Fruit fly (Drosophila melanogaster) whole organism, embryonic: ENCODE measurements around the gene ecd.

Source experiments
- CG10274 ChIP-seq: fragments of 200-800 bp; sonication (Bioruptor generic); optimal IDR thresholded peaks from 3 replicates; lab custom pipeline; 2017; ENCODE audit warnings: missing biosample characterization, mild to moderate bottlenecking, missing genetic modification characterization
- CG13287 ChIP-seq: fragments of 200-800 bp; sonication (Bioruptor generic); IDR thresholded peaks from 2 replicates; pipeline ENCODE4 v1.3.6; 2022; ENCODE audit warnings: missing biosample characterization, missing genetic modification characterization; ENCODE audit not compliant: partially characterized antibody
- CG14860 ChIP-seq: fragments of 200-800 bp; sonication (Bioruptor generic); IDR thresholded peaks from 3 replicates; pipeline ENCODE4 v1.3.6; 2022; ENCODE audit warnings: missing biosample characterization, missing genetic modification characterization; ENCODE audit not compliant: partially characterized antibody
- CG15514 ChIP-seq: fragments of 200-800 bp; sonication (Bioruptor generic); optimal IDR thresholded peaks from 3 replicates; lab custom pipeline; 2017; ENCODE audit warnings: missing biosample characterization, missing genetic modification characterization, mild to moderate bottlenecking, moderate library complexity, missing genetic modification reagents
- CG16813 ChIP-seq: fragments of 200-800 bp; sonication (Bioruptor generic); IDR thresholded peaks from 3 replicates; pipeline ENCODE4 v1.3.6; 2022; ENCODE audit warnings: missing biosample characterization, missing genetic modification characterization; ENCODE audit not compliant: partially characterized antibody
- CG2199 ChIP-seq: fragments of 200-800 bp; sonication (Bioruptor generic); IDR thresholded peaks from 3 replicates; pipeline ENCODE4 v1.3.6; 2022; ENCODE audit warnings: missing biosample characterization, missing genetic modification characterization
- CG32772 ChIP-seq: fragments of 200-800 bp; sonication (Bioruptor generic); IDR thresholded peaks from 2 replicates; pipeline ENCODE4 v1.3.6; 2022; ENCODE audit warnings: missing biosample characterization, missing genetic modification characterization
- CG33213 ChIP-seq: fragments of 200-800 bp; sonication (Bioruptor generic); optimal IDR thresholded peaks from 3 replicates; lab custom pipeline; 2016; ENCODE audit warnings: missing biosample characterization, missing genetic modification characterization
- CG4328 ChIP-seq: fragments of 200-800 bp; sonication (Bioruptor generic); optimal IDR thresholded peaks from 3 replicates; lab custom pipeline; 2017; ENCODE audit warnings: missing biosample characterization, missing genetic modification reagents, missing genetic modification characterization
- CG6791 ChIP-seq: fragments of 200-800 bp; sonication (Bioruptor generic); IDR thresholded peaks from 3 replicates; pipeline ENCODE4 v1.3.6; 2022; ENCODE audit warnings: missing biosample characterization, missing genetic modification characterization; ENCODE audit not compliant: partially characterized antibody
- CG7963 ChIP-seq: fragments of 200-800 bp; sonication (Bioruptor generic); IDR thresholded peaks from 3 replicates; pipeline ENCODE4 v1.3.6; 2022; ENCODE audit warnings: missing biosample characterization, missing genetic modification characterization; ENCODE audit not compliant: partially characterized antibody
- CG8290 ChIP-seq, 3 experiments: fragments of 200-800 bp; sonication (Bioruptor generic); optimal IDR thresholded peaks; 2 replicates each; lab custom pipeline; 2016 to 2019; ENCODE audit warnings: missing biosample characterization in 3 of 3, missing genetic modification characterization in 3 of 3, mild to moderate bottlenecking in 2 of 3, moderate library complexity in 1 of 3
- CG9797 ChIP-seq: fragments of 200-800 bp; sonication (Bioruptor generic); optimal IDR thresholded peaks from 3 replicates; lab custom pipeline; 2018; ENCODE audit warnings: missing biosample characterization, mild to moderate bottlenecking, missing genetic modification characterization
- CTCF ChIP-seq: fragments of 200-800 bp; sonication (Bioruptor generic); optimal IDR thresholded peaks from 2 replicates; lab custom pipeline; 2017; ENCODE audit warnings: missing biosample characterization, mild to moderate bottlenecking, missing genetic modification characterization, moderate library complexity
- CoRest ChIP-seq: fragments of 200-800 bp; sonication (Bioruptor generic); optimal IDR thresholded peaks from 3 replicates; lab custom pipeline; 2018; ENCODE audit warnings: missing biosample characterization, mild to moderate bottlenecking, missing genetic modification characterization, moderate library complexity
- Dip2 ChIP-seq: fragments of 200-800 bp; sonication (Bioruptor generic); IDR thresholded peaks from 2 replicates; pipeline ENCODE4 v1.3.6; 2022; ENCODE audit warnings: missing biosample characterization, missing genetic modification characterization
- Ets97D ChIP-seq: fragments of 200-800 bp; sonication (Bioruptor generic); optimal IDR thresholded peaks from 3 replicates; lab custom pipeline; 2016; ENCODE audit warnings: missing biosample characterization, missing genetic modification characterization
- Fer3 ChIP-seq: fragments of 200-800 bp; sonication (Bioruptor generic); optimal IDR thresholded peaks from 2 replicates; lab custom pipeline; 2018; ENCODE audit warnings: missing biosample characterization, mild to moderate bottlenecking, missing genetic modification characterization, moderate library complexity
- H15 ChIP-seq: fragments of 200-800 bp; sonication (Bioruptor generic); IDR thresholded peaks from 3 replicates; pipeline ENCODE4 v1.3.6; 2022; ENCODE audit warnings: missing biosample characterization, missing genetic modification characterization
- HLH4C ChIP-seq: fragments of 200-800 bp; sonication (Bioruptor generic); IDR thresholded peaks from 3 replicates; pipeline ENCODE4 v1.3.6; 2022; ENCODE audit warnings: missing biosample characterization, missing genetic modification characterization; ENCODE audit not compliant: partially characterized antibody
- HmgZ ChIP-seq: fragments of 200-800 bp; sonication (Bioruptor generic); optimal IDR thresholded peaks from 2 replicates; lab custom pipeline; 2018; ENCODE audit warnings: missing biosample characterization, mild to moderate bottlenecking, missing genetic modification characterization
- Hr78 ChIP-seq, 2 experiments: fragments of 200-800 bp in 1 of 2; fragments of >200 bp in 1 of 2; sonication (Bioruptor generic) in 1 of 2; optimal IDR thresholded peaks; 2 replicates each; lab custom pipeline; 2017 to 2019; ENCODE audit warnings: missing biosample characterization in 2 of 2, missing genetic modification characterization in 2 of 2, mild to moderate bottlenecking in 1 of 2, moderate library complexity in 1 of 2
- Lhr ChIP-seq: fragments of 200-800 bp; sonication (Bioruptor generic); optimal IDR thresholded peaks from 3 replicates; lab custom pipeline; 2017; ENCODE audit warnings: mild to moderate bottlenecking, missing biosample characterization, missing genetic modification reagents, missing genetic modification characterization
- NC2α ChIP-seq: fragments of 200-800 bp; sonication (Bioruptor generic); optimal IDR thresholded peaks from 2 replicates; lab custom pipeline; 2016; ENCODE audit warnings: missing biosample characterization, missing genetic modification characterization
- Opbp ChIP-seq: fragments of 200-800 bp; sonication (Bioruptor generic); IDR thresholded peaks from 3 replicates; pipeline ENCODE4 v1.3.6; 2022; ENCODE audit warnings: missing biosample characterization, missing genetic modification characterization; ENCODE audit not compliant: partially characterized antibody
- Stat92E ChIP-seq, 3 experiments: fragments of >200 bp in 2 of 3; fragments of 200-800 bp in 1 of 3; sonication (Bioruptor generic) in 1 of 3; optimal IDR thresholded peaks; 2 replicates each; lab custom pipeline; 2017 to 2019; ENCODE audit warnings: missing biosample characterization in 3 of 3, missing genetic modification characterization in 3 of 3, mild to moderate bottlenecking in 1 of 3, moderate library complexity in 1 of 3
- Xbp1 ChIP-seq: fragments of 200-800 bp; sonication (Bioruptor generic); optimal IDR thresholded peaks from 3 replicates; lab custom pipeline; 2016; ENCODE audit warnings: missing biosample characterization, mild to moderate bottlenecking, missing genetic modification characterization
- amos ChIP-seq: fragments of 200-800 bp; sonication (Bioruptor generic); IDR thresholded peaks from 2 replicates; pipeline ENCODE4 v1.3.6; 2022; ENCODE audit warnings: missing biosample characterization, missing genetic modification characterization; ENCODE audit not compliant: partially characterized antibody
- chinmo ChIP-seq: fragments of 200-800 bp; sonication (Bioruptor generic); IDR thresholded peaks from 4 replicates; pipeline ENCODE4 v1.3.6; 2022; ENCODE audit warnings: missing biosample characterization, missing genetic modification characterization; ENCODE audit not compliant: partially characterized antibody
- danr ChIP-seq: fragments of 200-800 bp; sonication (Bioruptor generic); IDR thresholded peaks from 2 replicates; pipeline ENCODE4 v1.3.6; 2022; ENCODE audit warnings: missing biosample characterization, missing genetic modification characterization
- gsb ChIP-seq: fragments of 200-800 bp; sonication (Bioruptor generic); IDR thresholded peaks from 2 replicates; pipeline ENCODE4 v1.3.6; 2022; ENCODE audit warnings: missing biosample characterization, missing genetic modification characterization
- hkb ChIP-seq, 2 experiments: fragments of 200-800 bp in 1 of 2; fragments of >200 bp in 1 of 2; sonication (Bioruptor generic) in 1 of 2; IDR thresholded peaks in 1 of 2; optimal IDR thresholded peaks in 1 of 2; 2 replicates each; pipeline versions ENCODE4 v1.3.6 to Lab custom; 2017 to 2022; ENCODE audit warnings: missing biosample characterization in 1 of 2, missing genetic modification characterization in 1 of 2
- insv ChIP-seq, 2 experiments: fragments of 200-800 bp; sonication (Bioruptor generic); optimal IDR thresholded peaks; 3 replicates each; lab custom pipeline; 2016 to 2018; ENCODE audit warnings: missing biosample characterization in 2 of 2, missing genetic modification characterization in 2 of 2
- kay ChIP-seq: fragments of 200-800 bp; sonication (Bioruptor generic); optimal IDR thresholded peaks from 2 replicates; lab custom pipeline; 2016; ENCODE audit warnings: missing biosample characterization, missing genetic modification characterization
- kni ChIP-seq: fragments of 200-800 bp; sonication (Bioruptor generic); optimal IDR thresholded peaks from 3 replicates; lab custom pipeline; 2017; ENCODE audit warnings: mild to moderate bottlenecking, missing biosample characterization, missing genetic modification reagents, missing genetic modification characterization
- lilli ChIP-seq: fragments of 200-800 bp; sonication (Bioruptor generic); optimal IDR thresholded peaks from 3 replicates; lab custom pipeline; 2016; ENCODE audit warnings: missing biosample characterization, missing genetic modification characterization
- nerfin-2 ChIP-seq: fragments of 200-800 bp; sonication (Bioruptor generic); IDR thresholded peaks from 2 replicates; pipeline ENCODE4 v1.3.6; 2022; ENCODE audit warnings: missing biosample characterization, missing genetic modification characterization; ENCODE audit not compliant: partially characterized antibody
- onecut ChIP-seq: fragments of 200-800 bp; sonication (Bioruptor generic); IDR thresholded peaks from 2 replicates; pipeline ENCODE4 v1.3.6; 2022; ENCODE audit warnings: missing biosample characterization, missing genetic modification characterization
- pzg ChIP-seq: fragments of 200-800 bp; sonication (Bioruptor generic); optimal IDR thresholded peaks from 3 replicates; lab custom pipeline; 2018; ENCODE audit warnings: missing biosample characterization, mild to moderate bottlenecking, missing genetic modification characterization, moderate library complexity
- sens ChIP-seq: fragments of 200-800 bp; sonication (Bioruptor generic); peaks from one replicate; lab custom pipeline; 2016; ENCODE audit warnings: missing biosample characterization, missing genetic modification characterization
- sima ChIP-seq: fragments of 200-800 bp; sonication (Bioruptor generic); optimal IDR thresholded peaks from 2 replicates; lab custom pipeline; 2016; ENCODE audit warnings: missing biosample characterization, missing genetic modification characterization
- sob ChIP-seq: fragments of 200-800 bp; sonication (Bioruptor generic); IDR thresholded peaks from 2 replicates; pipeline ENCODE4 v1.3.6; 2022; ENCODE audit warnings: missing biosample characterization, missing genetic modification characterization
- stc ChIP-seq: fragments of 200-800 bp; sonication (Bioruptor generic); IDR thresholded peaks from 2 replicates; pipeline ENCODE4 v1.3.6; 2022; ENCODE audit warnings: missing biosample characterization, missing genetic modification characterization
- vnd ChIP-seq: fragments of 200-800 bp; sonication (Bioruptor generic); IDR thresholded peaks from 3 replicates; pipeline ENCODE4 v1.3.6; 2022; ENCODE audit warnings: missing biosample characterization, missing genetic modification characterization; ENCODE audit not compliant: partially characterized antibody

Gene ecd

dm6 chr3L:2248335-2248734, 17.3 kb downstream of the ecd start, which contains the start of gene CG32305:
TSS of gene CG32305 (plus strand) at chr3L:2248635.
- no peak for TF ChIP-seq CG32772 (GFP tag; lab: Robert Waterston, UW)
- no peak for TF ChIP-seq kni (GFP tag; lab: Kevin White, UChicago)
- no peak for TF ChIP-seq CG10274 (GFP tag; lab: Kevin White, UChicago)
- no peak for TF ChIP-seq Fer3 (tag; lab: Kevin White, UChicago)
- TF ChIP-seq danr (GFP tag; lab: Robert Waterston, UW): no peak
- TF ChIP-seq Xbp1 (GFP tag; lab: Kevin White, UChicago): no peak

dm6 chr3L:2243846-2244528, 21.7 kb downstream of the ecd start, which contains the start of gene CG32301:
TSS of gene CG32301 (plus strand) at chr3L:2244478.
- TF ChIP-seq CTCF (GFP tag; lab: Kevin White, UChicago) (peak; percentile 62), CG15514 (GFP tag; lab: Kevin White, UChicago) (peak; percentile 43), kay (GFP tag; lab: Kevin White, UChicago) (no peak), CG16813 (GFP tag; lab: Robert Waterston, UW) (0 out of 3 replicates have a peak, but pooled peaks have one; percentile 18), CG8290 (GFP tag; optimal IDR thresholded peaks at IDR 0.05; lab: Kevin White, UChicago) (peak; percentile 98), CG8290 (tag; optimal IDR thresholded peaks at IDR 0.05; lab: Kevin White, UChicago) (peak; percentile 95 to 96), Hr78 (GFP tag; optimal IDR thresholded peaks at IDR 0.05; lab: Kevin White, UChicago) (peak in 1 of 2 experiments; percentile 41), chinmo (GFP tag; lab: Robert Waterston, UW) (peak; percentile 74; the same call in 2 of the 4 replicates), CG13287 (GFP tag; lab: Robert Waterston, UW) (peak; percentile 66), CG6791 (peak; percentile 83), onecut (GFP tag; lab: Robert Waterston, UW) (peak; percentile 43), pzg (GFP tag; lab: Kevin White, UChicago) (peak; percentile 3), CoRest (tag; lab: Kevin White, UChicago) (peak; percentile 27), H15 (no peak), Xbp1 (GFP tag; lab: Kevin White, UChicago) (no peak), Ets97D (GFP tag; lab: Kevin White, UChicago) (no peak), CG2199 (GFP tag; lab: Robert Waterston, UW) (0 out of 3 replicates have a peak, but pooled peaks have one; percentile 17), HLH4C (no peak; the same call in 2 of the 3 replicates), insv (GFP tag; optimal IDR thresholded peaks at IDR 0.05; lab: Kevin White, UChicago) (no peak), hkb (optimal IDR thresholded peaks at IDR 0.05; lab: Kevin White, UChicago) (peak; percentile 80), hkb (GFP tag; IDR thresholded peaks at IDR 0.05; lab: Robert Waterston, UW) (no peak), CG33213 (GFP tag; lab: Kevin White, UChicago) (peak; percentile 88), Stat92E (GFP tag; optimal IDR thresholded peaks at IDR 0.05; lab: Kevin White, UChicago) (no peak), Opbp (peak; percentile 71; the same call in 2 of the 3 replicates), Lhr (GFP tag; lab: Kevin White, UChicago) (peak; percentile 99), NC2α (GFP tag; lab: Kevin White, UChicago) (no peak), Dip2 (no peak), sima (GFP tag; lab: Kevin White, UChicago) (no peak), CG9797 (GFP tag; lab: Kevin White, UChicago) (peak; percentile 67), nerfin-2 (GFP tag; lab: Robert Waterston, UW) (peak; percentile 41; the same call in 1 of the 2 replicates), amos (GFP tag; lab: Robert Waterston, UW) (peak; percentile 32; the same call in 1 of the 2 replicates), CG14860 (peak; percentile 53; the same call in 1 of the 3 replicates), vnd (GFP tag; lab: Robert Waterston, UW) (peak; percentile 27; the same call in 1 of the 3 replicates), lilli (GFP tag; lab: Kevin White, UChicago) (no peak), sens (peak; percentile 75), CG4328 (no peak), CG7963 (0 out of 3 replicates have a peak, but pooled peaks have one; percentile 25), stc (GFP tag; lab: Robert Waterston, UW) (peak; percentile 41; the same call in 1 of the 2 replicates), HmgZ (tag; lab: Kevin White, UChicago) (peak; percentile 30), gsb (GFP tag; lab: Robert Waterston, UW) (no peak), sob (GFP tag; lab: Robert Waterston, UW) (no peak)
